Worm (Caenorhabditis elegans): ENCODE results near the gene Y116A8A.150.
A peak's percentile ranks its signal among the peaks of the same experiment; 100 is the strongest.

The Y116A8A.150 gene

ce11 chrIV:16863431-16863895, 20.7 kb upstream of the Y116A8A.150 start, which contains the start of the genes mel-46 and lsy-13 (continued):
- TF ChIP-seq ZK337.2 (GFP tag; IDR thresholded peaks at IDR 0.05) = no peak
- peak; percentile 9 for TF ChIP-seq nhr-77 (tag; optimal IDR thresholded peaks at IDR 0.05)
- TF ChIP-seq unc-62 (GFP tag; optimal IDR thresholded peaks at IDR 0.05 in 1 of 2) = no peak
- no peak for TF ChIP-seq unc-62 (tag; optimal IDR thresholded peaks at IDR 0.05)
- TF ChIP-seq cey-2 (tag; optimal IDR thresholded peaks at IDR 0.05; ENCODE audit: borderline replicate concordance, insufficient read depth) = no peak
- no peak for TF ChIP-seq nhr-25 (tag; optimal IDR thresholded peaks at IDR 0.05; ENCODE audit: borderline replicate concordance, insufficient read depth)
- no peak for TF ChIP-seq Y75B8A.6 (GFP tag; IDR thresholded peaks at IDR 0.05)
- TF ChIP-seq aly-2 (tag; optimal IDR thresholded peaks at IDR 0.05) = no peak
- TF ChIP-seq hlh-30 (tag; optimal IDR thresholded peaks at IDR 0.05; ENCODE audit: insufficient read depth) = peak; percentile 7
- no peak for TF ChIP-seq ztf-11 (tag; optimal IDR thresholded peaks at IDR 0.05)
- no peak for TF ChIP-seq T26A8.4 (GFP tag; IDR thresholded peaks at IDR 0.05)
- TF ChIP-seq rbr-2 (tag; optimal IDR thresholded peaks at IDR 0.05) = peak; percentile 52
- no peak for TF ChIP-seq php-3 (GFP tag; IDR thresholded peaks at IDR 0.05)
- TF ChIP-seq nhr-237 (tag; optimal IDR thresholded peaks at IDR 0.05) = no peak
- TF ChIP-seq unc-130 (GFP tag; optimal IDR thresholded peaks at IDR 0.05) = peak; percentile 55
- no peak for TF ChIP-seq mxl-3 (GFP tag; optimal IDR thresholded peaks at IDR 0.05)
- TF ChIP-seq hlh-11 (tag; optimal IDR thresholded peaks at IDR 0.05) = peak; percentile 5
- TF ChIP-seq lsy-2 (tag; optimal IDR thresholded peaks at IDR 0.05) = peak in 1 of 2 experiments; percentile 70
- no peak for TF ChIP-seq nhr-11 (tag; optimal IDR thresholded peaks at IDR 0.05)
- TF ChIP-seq lin-39 (tag; optimal IDR thresholded peaks at IDR 0.05) = no peak
- TF ChIP-seq gei-8 (GFP tag; optimal IDR thresholded peaks at IDR 0.05) = no peak
- no peak for TF ChIP-seq nhr-76 (tag; optimal IDR thresholded peaks at IDR 0.05)
- TF ChIP-seq aha-1 (tag) = peak; percentile 73
- TF ChIP-seq R02D3.7 (tag; optimal IDR thresholded peaks at IDR 0.05) = no peak
- no peak for TF ChIP-seq fos-1 (tag; optimal IDR thresholded peaks at IDR 0.05)

DNA sequence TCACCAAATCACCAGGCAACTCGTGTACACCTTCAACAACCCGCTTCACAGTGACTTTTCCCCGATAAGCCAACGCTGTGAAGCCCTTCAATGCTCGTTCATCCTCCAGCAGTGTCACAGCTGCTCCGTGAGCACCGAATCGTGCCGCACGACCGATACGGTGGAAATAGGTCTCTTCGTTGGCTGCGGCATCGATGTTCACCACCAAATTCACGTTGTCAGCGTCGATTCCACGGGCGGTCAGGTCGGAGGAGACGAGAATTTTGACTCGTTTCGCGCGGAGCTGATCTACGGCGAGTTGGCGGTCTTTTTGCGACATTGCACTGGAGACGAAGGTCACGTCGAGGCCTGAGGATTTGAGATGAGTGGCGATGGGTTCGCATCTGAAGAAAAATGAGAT, 17.9 kb upstream of the Y116A8A.150 start:
- TF ChIP-seq set-16 (GFP tag; IDR thresholded peaks at IDR 0.05) (peak; percentile 63), snpc-1.2 (GFP tag; IDR thresholded peaks at IDR 0.05) (peak; percentile 31; the same call in 1 of the 2 replicates), unc-39 (tag; optimal IDR thresholded peaks at IDR 0.05) (no peak)

ce11 chrIV:16854790-16855189, 12.0 kb upstream of the Y116A8A.150 start, which contains the start of gene map-2:
Gene map-2 (minus strand): TSS chrIV:16854890.
- TF ChIP-seq unc-62 (GFP tag; optimal IDR thresholded peaks at IDR 0.05 in 1 of 2) = no peak
- no peak for TF ChIP-seq unc-62 (tag; optimal IDR thresholded peaks at IDR 0.05)
- TF ChIP-seq snpc-1.2 (GFP tag; IDR thresholded peaks at IDR 0.05) = 0 out of 2 replicates have a peak, but pooled peaks have one; percentile 32

DNA sequence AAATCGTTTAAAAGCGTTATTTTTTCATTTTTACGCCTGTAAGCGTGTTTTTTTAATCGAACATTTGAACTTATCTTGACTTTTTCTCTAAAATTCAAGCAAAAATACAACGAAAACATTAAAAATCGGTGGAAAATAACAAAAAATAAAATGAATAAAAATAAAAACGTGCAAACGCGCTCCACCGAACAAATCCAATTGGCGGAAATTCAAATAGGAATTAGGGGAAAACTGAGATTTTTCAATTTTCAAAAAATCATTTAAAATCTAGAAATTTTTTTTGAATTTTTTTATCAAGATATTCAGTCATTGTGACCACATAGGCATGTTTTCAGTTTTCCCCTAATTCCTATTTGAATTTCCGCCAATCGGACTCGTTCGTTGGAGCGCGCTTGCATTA, 6.3 kb upstream of the Y116A8A.150 start:
- TF ChIP-seq lin-38 (GFP tag; IDR thresholded peaks at IDR 0.05) = peak; percentile 66

DNA sequence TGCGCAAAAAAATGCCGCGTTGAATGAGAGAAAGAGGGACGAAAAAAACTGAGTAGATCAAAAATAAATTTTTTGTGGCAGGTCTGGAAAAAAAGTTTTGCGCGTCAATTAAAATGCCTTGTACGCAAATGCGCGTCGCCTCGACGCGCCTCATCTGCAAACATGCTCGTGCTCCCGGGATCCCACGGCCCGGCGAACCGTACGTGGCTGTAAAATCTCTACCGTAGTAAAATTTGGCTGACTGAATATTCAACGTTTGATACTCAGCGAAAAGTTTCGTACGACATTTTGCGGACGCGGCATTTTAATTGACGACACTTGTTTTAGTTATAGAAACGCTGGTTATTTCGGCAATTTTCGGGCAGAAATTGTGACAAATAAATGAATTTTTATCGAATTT, 2.6 kb upstream of the Y116A8A.150 start:
- 0 out of 2 replicates have a peak, but pooled peaks have one; percentile 29 for TF ChIP-seq F26F4.8 (GFP tag; conservative IDR thresholded peaks at IDR 0.05)
- TF ChIP-seq madf-9 (GFP tag; conservative IDR thresholded peaks at IDR 0.05) = peak; percentile 94
- peak; percentile 47 for TF ChIP-seq F37D6.2 (tag; optimal IDR thresholded peaks at IDR 0.05)
- peak; percentile 46 for TF ChIP-seq nhr-102 (tag; optimal IDR thresholded peaks at IDR 0.05)
- TF ChIP-seq zfp-2 (tag; optimal IDR thresholded peaks at IDR 0.05) = peak; percentile 19
- TF ChIP-seq hif-1 (tag; optimal IDR thresholded peaks at IDR 0.05) = peak in 1 of 2 experiments; percentile 3
- peak; percentile 94 for TF ChIP-seq ctbp-1 (GFP tag; IDR thresholded peaks at IDR 0.05)
- TF ChIP-seq rbr-2 (tag; optimal IDR thresholded peaks at IDR 0.05) = peak; percentile 67
- peak; percentile 96 for TF ChIP-seq lin-38 (GFP tag; IDR thresholded peaks at IDR 0.05)
- TF ChIP-seq ceh-20 (GFP tag; IDR thresholded peaks at IDR 0.05) = peak; percentile 99
- TF ChIP-seq php-3 (GFP tag; IDR thresholded peaks at IDR 0.05) = peak; percentile 97
- TF ChIP-seq Y75B8A.6 (GFP tag; IDR thresholded peaks at IDR 0.05) = peak; percentile 95
- TF ChIP-seq mdt-29 (GFP tag; IDR thresholded peaks at IDR 0.05) = peak; percentile 97
- TF ChIP-seq lsy-2 (tag; optimal IDR thresholded peaks at IDR 0.05) = peak; percentile 27 to 70
- peak; percentile 93 for TF ChIP-seq egl-43 (GFP tag; IDR thresholded peaks at IDR 0.05)
- TF ChIP-seq hmg-1.1 (GFP tag; IDR thresholded peaks at IDR 0.05) = peak; percentile 94
- peak; percentile 97 for TF ChIP-seq D1046.2 (GFP tag; IDR thresholded peaks at IDR 0.05)
- TF ChIP-seq ceh-44 (GFP tag; IDR thresholded peaks at IDR 0.05) = peak; percentile 95
- peak; percentile 1 for TF ChIP-seq mxl-3 (GFP tag; optimal IDR thresholded peaks at IDR 0.05)
- peak; percentile 66; the same call in 1 of the 2 replicates for TF ChIP-seq set-16 (GFP tag; IDR thresholded peaks at IDR 0.05)
- TF ChIP-seq nhr-41 (GFP tag; IDR thresholded peaks at IDR 0.05) = peak; percentile 90
- TF ChIP-seq hlh-11 (tag; optimal IDR thresholded peaks at IDR 0.05) = peak; percentile 45
